Fruit fly (Drosophila melanogaster) whole organism, adult: ENCODE measurements around the gene CG18213.

Source experiments
- CG11617 ChIP-seq: fragments of 200-800 bp; sonication (Bioruptor generic); optimal IDR thresholded peaks from 2 replicates; lab custom pipeline; 2017; ENCODE audit warnings: mild to moderate bottlenecking, missing biosample characterization, missing genetic modification reagents, missing genetic modification characterization
- CG12768 ChIP-seq: fragments of 200-800 bp; sonication (Bioruptor generic); optimal IDR thresholded peaks from 2 replicates; lab custom pipeline; 2017; ENCODE audit warnings: missing biosample characterization, missing genetic modification characterization, mild to moderate bottlenecking, moderate library complexity, missing genetic modification reagents
- CG14711 ChIP-seq: fragments of 200-800 bp; sonication (Bioruptor generic); optimal IDR thresholded peaks from 2 replicates; lab custom pipeline; 2018; ENCODE audit warnings: missing biosample characterization, mild to moderate bottlenecking, missing genetic modification characterization, moderate library complexity
- CG1620 ChIP-seq: fragments of 200-800 bp; sonication (Bioruptor generic); optimal IDR thresholded peaks from 2 replicates; lab custom pipeline; 2016; ENCODE audit warnings: missing biosample characterization, missing genetic modification characterization
- CG33017 ChIP-seq: fragments of 200-800 bp; sonication (Bioruptor generic); optimal IDR thresholded peaks from 2 replicates; lab custom pipeline; 2018; ENCODE audit warnings: missing biosample characterization, mild to moderate bottlenecking, missing genetic modification characterization, moderate library complexity
- CG5204 ChIP-seq: fragments of 200-800 bp; sonication (Bioruptor generic); optimal IDR thresholded peaks from 2 replicates; lab custom pipeline; 2016; ENCODE audit warnings: missing biosample characterization, missing genetic modification characterization
- CG7045 ChIP-seq: fragments of 200-800 bp; sonication (Bioruptor generic); optimal IDR thresholded peaks from 2 replicates; lab custom pipeline; 2017; ENCODE audit warnings: missing biosample characterization, mild to moderate bottlenecking, missing genetic modification characterization
- CG7101 ChIP-seq: fragments of 200-800 bp; sonication (Bioruptor generic); optimal IDR thresholded peaks from 2 replicates; lab custom pipeline; 2018; ENCODE audit warnings: missing biosample characterization, mild to moderate bottlenecking, missing genetic modification characterization, moderate library complexity
- Clk ChIP-seq: fragments of 200-800 bp; sonication (Bioruptor generic); optimal IDR thresholded peaks from 2 replicates; lab custom pipeline; 2017; ENCODE audit warnings: missing biosample characterization, missing genetic modification characterization
- Crg-1 ChIP-seq: fragments of 200-800 bp; sonication (Bioruptor generic); optimal IDR thresholded peaks from 2 replicates; lab custom pipeline; 2016; ENCODE audit warnings: missing biosample characterization, missing genetic modification characterization
- Hr96 ChIP-seq: fragments of 200-800 bp; sonication (Bioruptor generic); optimal IDR thresholded peaks from 2 replicates; lab custom pipeline; 2016; ENCODE audit warnings: missing biosample characterization, missing genetic modification characterization
- Mnt ChIP-seq: fragments of 200-800 bp; sonication (Bioruptor generic); optimal IDR thresholded peaks from 2 replicates; lab custom pipeline; 2016; ENCODE audit warnings: missing biosample characterization, mild to moderate bottlenecking, missing genetic modification characterization
- bab1 ChIP-seq: fragments of 200-800 bp; sonication (Bioruptor generic); optimal IDR thresholded peaks from 3 replicates; lab custom pipeline; 2019; ENCODE audit warnings: missing biosample characterization, mild to moderate bottlenecking, missing genetic modification characterization, moderate library complexity
- cic ChIP-seq: fragments of 200-800 bp; sonication (Bioruptor generic); optimal IDR thresholded peaks from 2 replicates; lab custom pipeline; 2017; ENCODE audit warnings: missing biosample characterization, mild to moderate bottlenecking, missing genetic modification characterization, moderate library complexity
- cnc ChIP-seq, 2 experiments: fragments of >200 bp; optimal IDR thresholded peaks; 2 replicates each; lab custom pipeline; 2017
- kay ChIP-seq: fragments of 200-800 bp; sonication (Bioruptor generic); peaks from one replicate; lab custom pipeline; 2016; ENCODE audit warnings: missing biosample characterization, missing genetic modification characterization, borderline replicate concordance
- ovo ChIP-seq: fragments of 200-800 bp; sonication (Bioruptor generic); optimal IDR thresholded peaks from 2 replicates; lab custom pipeline; 2016; ENCODE audit warnings: missing biosample characterization, missing genetic modification characterization
- pad ChIP-seq: fragments of 200-800 bp; sonication (Bioruptor generic); optimal IDR thresholded peaks from 3 replicates; lab custom pipeline; 2017; ENCODE audit warnings: missing biosample characterization, missing genetic modification characterization, mild to moderate bottlenecking, moderate library complexity, missing genetic modification reagents
- tj ChIP-seq: fragments of 200-800 bp; sonication (Bioruptor generic); optimal IDR thresholded peaks from 3 replicates; lab custom pipeline; 2017; ENCODE audit warnings: missing biosample characterization, mild to moderate bottlenecking, missing genetic modification characterization, moderate library complexity
- toe ChIP-seq: fragments of 200-800 bp; sonication (Bioruptor generic); optimal IDR thresholded peaks from 2 replicates; lab custom pipeline; 2016; ENCODE audit warnings: missing biosample characterization, missing genetic modification characterization

CG18213 gene

dm6 chr3R:17008018-17008674 lies 31.9 kb downstream of the CG18213 start, which contains the start of gene CG8907:
Gene CG8907, plus strand, starts transcription at chr3R:17008269.
- TF ChIP-seq Hr96 (GFP tag; lab: Kevin White, UChicago) (no peak), Clk (no peak), toe (GFP tag; lab: Kevin White, UChicago) (no peak), kay (GFP tag; lab: Kevin White, UChicago) (peak; percentile 46), CG7101 (tag; lab: Kevin White, UChicago) (no peak), Mnt (GFP tag; lab: Kevin White, UChicago) (no peak), cic (GFP tag; lab: Kevin White, UChicago) (peak; percentile 20), CG12768 (GFP tag; lab: Kevin White, UChicago) (no peak), CG7045 (GFP tag; lab: Kevin White, UChicago) (no peak)

- no peak for TF ChIP-seq cnc (optimal IDR thresholded peaks at IDR 0.05; lab: Kevin White, UChicago)
- TF ChIP-seq Mnt (GFP tag; lab: Kevin White, UChicago), result no peak
- no peak for TF ChIP-seq CG14711 (tag; lab: Kevin White, UChicago)
- TF ChIP-seq Crg-1, result no peak
- TF ChIP-seq ovo (GFP tag; lab: Kevin White, UChicago), result no peak
- TF ChIP-seq CG1620 (GFP tag; lab: Kevin White, UChicago), result no peak
- no peak for TF ChIP-seq CG33017 (tag; lab: Kevin White, UChicago)
- no peak for TF ChIP-seq cic (GFP tag; lab: Kevin White, UChicago)
- no peak for TF ChIP-seq CG12768 (GFP tag; lab: Kevin White, UChicago)
- TF ChIP-seq Clk, result no peak
- no peak for TF ChIP-seq CG7101 (tag; lab: Kevin White, UChicago)
These were observed 32.7 kb downstream of the CG18213 start for dm6 chr3R:17007336-17007735.

dm6 chr3R:17003468-17003867 lies 36.5 kb downstream of the CG18213 start:
- TF ChIP-seq CG11617 (GFP tag; lab: Kevin White, UChicago), result no peak
- no peak for TF ChIP-seq Crg-1
- TF ChIP-seq kay (GFP tag; lab: Kevin White, UChicago), result no peak
- TF ChIP-seq CG12768 (GFP tag; lab: Kevin White, UChicago), result no peak
- TF ChIP-seq Mnt (GFP tag; lab: Kevin White, UChicago), result no peak
- no peak for TF ChIP-seq pad (GFP tag; lab: Kevin White, UChicago)
- no peak for TF ChIP-seq cic (GFP tag; lab: Kevin White, UChicago)
- no peak for TF ChIP-seq CG1620 (GFP tag; lab: Kevin White, UChicago)
- TF ChIP-seq bab1 (GFP tag; lab: Kevin White, UChicago), result no peak
- no peak for TF ChIP-seq Clk
- TF ChIP-seq tj (GFP tag; lab: Kevin White, UChicago), result no peak
- no peak for TF ChIP-seq CG7045 (GFP tag; lab: Kevin White, UChicago)
- TF ChIP-seq ovo (GFP tag; lab: Kevin White, UChicago), result no peak
- no peak for TF ChIP-seq CG5204 (GFP tag; lab: Kevin White, UChicago)

dm6 chr3R:17002218-17003110 lies 37.5 kb downstream of the CG18213 start, which contains the start of the genes Sf3a1 and Irc:
Gene Sf3a1, minus strand, starts transcription at chr3R:17002355.
Gene Irc, plus strand, starts transcription at chr3R:17002875.
- TF ChIP-seq cic (GFP tag; lab: Kevin White, UChicago) (peak; percentile 87), Mnt (GFP tag; lab: Kevin White, UChicago) (peak; percentile 44), CG33017 (tag; lab: Kevin White, UChicago) (no peak), CG12768 (GFP tag; lab: Kevin White, UChicago) (peak; percentile 73), CG14711 (tag; lab: Kevin White, UChicago) (no peak), Hr96 (GFP tag; lab: Kevin White, UChicago) (peak; percentile 25), pad (GFP tag; lab: Kevin White, UChicago) (no peak), CG7101 (tag; lab: Kevin White, UChicago) (peak; percentile 20), CG11617 (GFP tag; lab: Kevin White, UChicago) (no peak), bab1 (GFP tag; lab: Kevin White, UChicago) (peak; percentile 45), Clk (no peak), toe (GFP tag; lab: Kevin White, UChicago) (no peak), Crg-1 (peak; percentile 19), kay (GFP tag; lab: Kevin White, UChicago) (peak; percentile 94), tj (GFP tag; lab: Kevin White, UChicago) (no peak), CG7045 (GFP tag; lab: Kevin White, UChicago) (no peak), CG5204 (GFP tag; lab: Kevin White, UChicago) (no peak), ovo (GFP tag; lab: Kevin White, UChicago) (no peak), CG1620 (GFP tag; lab: Kevin White, UChicago) (peak; percentile 26), cnc (optimal IDR thresholded peaks at IDR 0.05; lab: Kevin White, UChicago) (no peak)
